Worm (Caenorhabditis elegans) whole organism, L4 larva: Measurements from ENCODE around the gene srb-1.

Source experiments
- F10B5.3 ChIP-seq: sonication (generic microtip); optimal IDR thresholded peaks from 2 replicates; lab custom pipeline; 2016; ENCODE audit warnings: mild to moderate bottlenecking, missing genetic modification characterization, missing compliant biosample characterization
- F37D6.2 ChIP-seq: sonication (generic microtip); optimal IDR thresholded peaks from 2 replicates; lab custom pipeline; 2016; ENCODE audit warnings: mild to moderate bottlenecking, missing genetic modification characterization, missing compliant biosample characterization
- F44E2.7 ChIP-seq: fragments of 200-800 bp; sonication (Bioruptor generic); IDR thresholded peaks from 2 replicates; pipeline ENCODE4 v2.1.2; 2022; ENCODE audit warnings: missing genetic modification characterization, missing compliant biosample characterization
- F49E8.2 ChIP-seq: sonication (generic microtip); optimal IDR thresholded peaks from 2 replicates; lab custom pipeline; 2016; ENCODE audit warnings: missing compliant biosample characterization, mild to moderate bottlenecking, missing genetic modification characterization, borderline replicate concordance
- T20F7.1 ChIP-seq: fragments of 200-800 bp; sonication (Bioruptor generic); optimal IDR thresholded peaks from 2 replicates; lab custom pipeline; 2018; ENCODE audit warnings: mild to moderate bottlenecking, missing genetic modification characterization, missing compliant biosample characterization
- T26A8.4 ChIP-seq: fragments of 200-800 bp; sonication (Bioruptor generic); IDR thresholded peaks from 2 replicates; pipeline ENCODE4 v1.3.6; 2022; ENCODE audit warnings: missing genetic modification characterization, missing compliant biosample characterization
- Y105C5A.15 ChIP-seq: fragments of 200-800 bp; sonication (Bioruptor generic); IDR thresholded peaks from 2 replicates; pipeline ENCODE4 v1.3.6; 2022; ENCODE audit warnings: missing genetic modification characterization, missing compliant biosample characterization
- Y75B8A.6 ChIP-seq: fragments of 200-800 bp; sonication (Bioruptor generic); IDR thresholded peaks from 2 replicates; pipeline ENCODE4 v1.3.6; 2022; ENCODE audit warnings: missing genetic modification reagents, missing genetic modification characterization, missing compliant biosample characterization
- aha-1 ChIP-seq: fragments of 150-350 bp; peaks from one replicate; lab custom pipeline; 2014; ENCODE audit warnings: missing biosample characterization, missing genetic modification characterization
- aly-2 ChIP-seq: sonication (generic microtip); optimal IDR thresholded peaks from 2 replicates; lab custom pipeline; 2018; ENCODE audit warnings: missing biosample characterization, missing genetic modification characterization
- attf-4 ChIP-seq: sonication (generic microtip); optimal IDR thresholded peaks from 3 replicates; lab custom pipeline; 2017; ENCODE audit warnings: missing biosample characterization, missing genetic modification characterization
- ctbp-1 ChIP-seq: fragments of 200-800 bp; sonication (Bioruptor generic); IDR thresholded peaks from 2 replicates; pipeline ENCODE4 v1.3.6; 2022; ENCODE audit warnings: missing genetic modification reagents, missing genetic modification characterization, missing compliant biosample characterization
- daf-12 ChIP-seq: fragments of 150-350 bp; optimal IDR thresholded peaks from 2 replicates; lab custom pipeline; 2014; ENCODE audit warnings: missing biosample characterization, missing genetic modification reagents, missing genetic modification characterization
- daf-16 ChIP-seq, 3 experiments: sonication (generic microtip); optimal IDR thresholded peaks; 2 replicates each; lab custom pipeline; 2016 to 2017; ENCODE audit warnings: missing genetic modification characterization in 3 of 3, missing genetic modification reagents in 3 of 3, mild to moderate bottlenecking in 2 of 3, missing compliant biosample characterization in 2 of 3, missing biosample characterization in 1 of 3, moderate library complexity in 1 of 3
- daf-19 ChIP-seq: fragments of 200-800 bp; sonication (Bioruptor generic); conservative IDR thresholded peaks from 2 replicates; pipeline ENCODE4 v1.3.6; 2022; ENCODE audit warnings: missing genetic modification characterization, missing compliant biosample characterization
- daf-8 ChIP-seq: fragments of 200-800 bp; sonication (Bioruptor generic); IDR thresholded peaks from 2 replicates; pipeline ENCODE4 v1.3.6; 2022; ENCODE audit warnings: missing genetic modification characterization, missing compliant biosample characterization
- dmd-9 ChIP-seq: fragments of 200-800 bp; sonication (Bioruptor generic); IDR thresholded peaks from 2 replicates; pipeline ENCODE4 v1.3.6; 2022; ENCODE audit warnings: missing genetic modification reagents, missing genetic modification characterization, missing compliant biosample characterization
- duxl-1 ChIP-seq: sonication (generic microtip); optimal IDR thresholded peaks from 2 replicates; lab custom pipeline; 2016; ENCODE audit warnings: mild to moderate bottlenecking, missing genetic modification characterization, moderate library complexity, missing compliant biosample characterization; ENCODE audit not compliant: poor library complexity
- dve-1 ChIP-seq: sonication (generic microtip); optimal IDR thresholded peaks from 2 replicates; lab custom pipeline; 2017; ENCODE audit warnings: antibody characterized with exemption, mild to moderate bottlenecking, missing genetic modification characterization, missing compliant biosample characterization; ENCODE audit not compliant: insufficient read depth
- egl-27 ChIP-seq: sonication (generic microtip); optimal IDR thresholded peaks from 3 replicates; lab custom pipeline; 2017; ENCODE audit warnings: missing biosample characterization, missing genetic modification reagents, missing genetic modification characterization
- fkh-10 ChIP-seq: fragments of 150-350 bp; optimal IDR thresholded peaks from 2 replicates; lab custom pipeline; 2014; ENCODE audit warnings: missing biosample characterization, missing genetic modification reagents, missing genetic modification characterization
- hif-1 ChIP-seq, 2 experiments: sonication (generic microtip); optimal IDR thresholded peaks; 2 replicates each; lab custom pipeline; 2016 to 2017; ENCODE audit warnings: missing compliant biosample characterization in 2 of 2, missing genetic modification characterization in 2 of 2, missing genetic modification reagents in 2 of 2, missing genotype in 2 of 2, mild to moderate bottlenecking in 1 of 2
- hlh-11 ChIP-seq: fragments of 200-800 bp; sonication (Bioruptor generic); optimal IDR thresholded peaks from 2 replicates; lab custom pipeline; 2018; ENCODE audit warnings: mild to moderate bottlenecking, missing genetic modification characterization, missing compliant biosample characterization
- hlh-30 ChIP-seq: sonication (generic microtip); optimal IDR thresholded peaks from 2 replicates; lab custom pipeline; 2017; ENCODE audit warnings: antibody characterized with exemption, mild to moderate bottlenecking, missing genetic modification characterization, missing compliant biosample characterization; ENCODE audit not compliant: insufficient read depth
- jun-1 ChIP-seq: fragments of 150-350 bp; optimal IDR thresholded peaks from 2 replicates; lab custom pipeline; 2014; ENCODE audit warnings: missing biosample characterization, missing genetic modification reagents, missing genetic modification characterization
- lin-13 ChIP-seq: fragments of 150-350 bp; optimal IDR thresholded peaks from 2 replicates; lab custom pipeline; 2014; ENCODE audit warnings: missing biosample characterization, missing genetic modification reagents, missing genetic modification characterization
- lin-15B ChIP-seq: fragments of 150-350 bp; sonication (generic microtip); optimal IDR thresholded peaks from 3 replicates; lab custom pipeline; 2014; ENCODE audit warnings: missing biosample characterization, missing genetic modification characterization
- lin-29 ChIP-seq: fragments of 200-800 bp; sonication (Bioruptor generic); IDR thresholded peaks from 2 replicates; pipeline ENCODE4 v1.3.6; 2022; ENCODE audit warnings: missing genetic modification reagents, missing genetic modification characterization, missing compliant biosample characterization
- mdt-29 ChIP-seq: fragments of 200-800 bp; sonication (Bioruptor generic); IDR thresholded peaks from 2 replicates; pipeline ENCODE4 v1.3.6; 2022; ENCODE audit warnings: missing genetic modification reagents, missing genetic modification characterization, missing compliant biosample characterization
- mes-2 ChIP-seq: sonication (generic microtip); optimal IDR thresholded peaks from 2 replicates; lab custom pipeline; 2016; ENCODE audit warnings: missing genotype, mild to moderate bottlenecking, missing genetic modification characterization, missing compliant biosample characterization; ENCODE audit not compliant: poor library complexity, severe bottlenecking
- mxl-2 ChIP-seq: fragments of 200-800 bp; sonication (Bioruptor generic); conservative IDR thresholded peaks from 2 replicates; pipeline ENCODE4 v1.3.6; 2022; ENCODE audit warnings: missing genetic modification reagents, missing genetic modification characterization, missing compliant biosample characterization
- mxl-3 ChIP-seq: fragments of 200-800 bp; sonication (Bioruptor generic); optimal IDR thresholded peaks from 2 replicates; lab custom pipeline; 2018; ENCODE audit warnings: mild to moderate bottlenecking, missing genetic modification characterization, missing compliant biosample characterization
- nhr-10 ChIP-seq: fragments of 150-350 bp; optimal IDR thresholded peaks from 2 replicates; lab custom pipeline; 2014; ENCODE audit warnings: missing biosample characterization, missing genetic modification characterization
- nhr-11 ChIP-seq: fragments of 150-350 bp; optimal IDR thresholded peaks from 2 replicates; lab custom pipeline; 2014; ENCODE audit warnings: missing biosample characterization, missing genetic modification characterization
- nhr-111 ChIP-seq: fragments of 200-800 bp; sonication (Bioruptor generic); optimal IDR thresholded peaks from 2 replicates; lab custom pipeline; 2018; ENCODE audit warnings: mild to moderate bottlenecking, missing genetic modification characterization, missing compliant biosample characterization
- nhr-237 ChIP-seq: sonication (generic microtip); optimal IDR thresholded peaks from 2 replicates; lab custom pipeline; 2017; ENCODE audit warnings: missing biosample characterization, missing genetic modification characterization
- nhr-28 ChIP-seq: fragments of 150-350 bp; optimal IDR thresholded peaks from 2 replicates; lab custom pipeline; 2014; ENCODE audit warnings: missing biosample characterization, missing genetic modification characterization
- nhr-41 ChIP-seq: fragments of 200-800 bp; sonication (Bioruptor generic); IDR thresholded peaks from 2 replicates; pipeline ENCODE4 v1.3.6; 2022; ENCODE audit warnings: missing genetic modification reagents, missing genetic modification characterization, missing compliant biosample characterization
- nhr-42 ChIP-seq: fragments of 200-800 bp; sonication (Bioruptor generic); IDR thresholded peaks from 2 replicates; pipeline ENCODE4 v1.3.6; 2022; ENCODE audit warnings: missing genetic modification characterization, missing compliant biosample characterization
- nhr-77 ChIP-seq: fragments of 150-350 bp; optimal IDR thresholded peaks from 2 replicates; lab custom pipeline; 2014; ENCODE audit warnings: missing biosample characterization, missing genetic modification characterization
- pha-4 ChIP-seq, 2 experiments: fragments of 150-350 bp in 1 of 2; fragments of 200-800 bp in 1 of 2; sonication (Bioruptor generic) in 1 of 2; IDR thresholded peaks in 1 of 2; optimal IDR thresholded peaks in 1 of 2; 2 replicates each; pipeline versions ENCODE4 v1.3.6 to Lab custom; 2014 to 2022; ENCODE audit warnings: missing genetic modification characterization in 2 of 2, missing genetic modification reagents in 2 of 2, missing biosample characterization in 1 of 2, missing compliant biosample characterization in 1 of 2
- rbr-2 ChIP-seq: sonication (generic microtip); optimal IDR thresholded peaks from 2 replicates; lab custom pipeline; 2016; ENCODE audit warnings: missing genotype, missing genetic modification characterization, missing compliant biosample characterization
- sdz-12 ChIP-seq: fragments of 200-800 bp; sonication (Bioruptor generic); optimal IDR thresholded peaks from 2 replicates; lab custom pipeline; 2018; ENCODE audit warnings: mild to moderate bottlenecking, missing genetic modification characterization, missing compliant biosample characterization
- unc-130 ChIP-seq: sonication (generic microtip); optimal IDR thresholded peaks from 2 replicates; lab custom pipeline; 2016; ENCODE audit warnings: missing genetic modification reagents, missing genetic modification characterization, missing compliant biosample characterization
- vab-7 ChIP-seq: fragments of 200-800 bp; sonication (Bioruptor generic); IDR thresholded peaks from 2 replicates; pipeline ENCODE4 v1.3.6; 2022; ENCODE audit warnings: missing genetic modification reagents, missing genetic modification characterization, missing compliant biosample characterization
- zip-2 ChIP-seq: fragments of 150-350 bp; optimal IDR thresholded peaks from 2 replicates; lab custom pipeline; 2014; ENCODE audit warnings: missing biosample characterization, missing genetic modification characterization
- ztf-11 ChIP-seq: fragments of 150-350 bp; optimal IDR thresholded peaks from 2 replicates; lab custom pipeline; 2014; ENCODE audit warnings: missing biosample characterization, missing genetic modification characterization
- ztf-7 ChIP-seq: fragments of 150-350 bp; optimal IDR thresholded peaks from 2 replicates; lab custom pipeline; 2014; ENCODE audit warnings: missing biosample characterization, missing genetic modification characterization

Gene srb-1

ce11 chrII:5182451-5182850 is 11.6 kb upstream of the srb-1 start (continued):
- TF ChIP-seq mdt-29 (GFP tag; lab: Robert Waterston, UW) (peak; percentile 53; the same call in 1 of the 2 replicates), F49E8.2 (tag; lab: Kevin White, UChicago) (no peak), mxl-2 (GFP tag; lab: Robert Waterston, UW) (peak; percentile 57; the same call in 1 of the 2 replicates), dve-1 (peak; percentile 78), nhr-10 (tag; lab: Kevin White, UChicago) (peak; percentile 20), daf-19 (no peak), hlh-30 (tag; lab: Kevin White, UChicago) (peak; percentile 98), sdz-12 (GFP tag; lab: Kevin White, UChicago) (no peak), F10B5.3 (tag; lab: Kevin White, UChicago) (no peak), Y75B8A.6 (GFP tag; lab: Robert Waterston, UW) (no peak), aha-1 (tag; lab: Kevin White, UChicago) (peak; percentile 98), hif-1 (tag; optimal IDR thresholded peaks at IDR 0.05; lab: Kevin White, UChicago) (peak in 1 of 2 experiments; percentile 65), nhr-28 (tag; lab: Kevin White, UChicago) (peak; percentile 81), attf-4 (no peak), daf-12 (tag; lab: Kevin White, UChicago) (no peak), duxl-1 (no peak), F44E2.7 (GFP tag; lab: Robert Waterston, UW) (no peak), T26A8.4 (peak; percentile 63), vab-7 (GFP tag; lab: Robert Waterston, UW) (no peak), daf-16 (GFP tag; optimal IDR thresholded peaks at IDR 0.05; lab: Kevin White, UChicago) (peak in 1 of 2 experiments; percentile 65), daf-16 (tag; optimal IDR thresholded peaks at IDR 0.05; lab: Kevin White, UChicago) (peak; percentile 87), nhr-42 (GFP tag; lab: Robert Waterston, UW) (peak; percentile 57; the same call in 1 of the 2 replicates), Y105C5A.15 (GFP tag; lab: Robert Waterston, UW) (no peak), nhr-77 (tag; lab: Kevin White, UChicago) (peak; percentile 61), jun-1 (peak; percentile 17), lin-15B (tag; lab: Kevin White, UChicago) (no peak), zip-2 (tag; lab: Kevin White, UChicago) (no peak)

DNA sequence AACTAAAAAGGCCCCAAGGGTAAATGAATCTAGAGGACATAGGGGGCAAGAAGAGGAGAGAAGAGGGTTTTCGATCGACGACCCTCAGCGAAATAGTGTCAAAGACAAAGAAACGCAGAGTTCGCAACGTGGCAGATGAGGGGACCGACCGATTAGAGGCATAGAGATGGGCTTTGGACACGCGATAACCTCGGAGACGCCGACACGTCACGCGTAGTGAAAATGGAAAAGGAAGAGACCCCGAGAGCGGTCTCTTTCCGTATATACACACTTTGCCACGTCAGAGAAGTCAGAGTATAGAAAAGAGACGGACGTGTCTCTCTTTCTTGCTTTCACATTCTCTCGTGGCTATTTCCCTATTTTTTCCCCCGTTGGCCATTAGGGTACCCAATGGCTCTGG is 10.7 kb upstream of the srb-1 start:
- TF ChIP-seq lin-13 (GFP tag; lab: Kevin White, UChicago) (peak; percentile 21), F37D6.2 (tag; lab: Kevin White, UChicago) (peak; percentile 75), hlh-11 (peak; percentile 85), rbr-2 (tag; lab: Kevin White, UChicago) (peak; percentile 79), jun-1 (no peak), daf-8 (GFP tag; lab: Robert Waterston, UW) (no peak), nhr-28 (tag; lab: Kevin White, UChicago) (peak; percentile 46), mdt-29 (GFP tag; lab: Robert Waterston, UW) (no peak), dmd-9 (no peak), ctbp-1 (peak; percentile 88), mxl-2 (GFP tag; lab: Robert Waterston, UW) (no peak), Y105C5A.15 (GFP tag; lab: Robert Waterston, UW) (no peak), mes-2 (tag; lab: Kevin White, UChicago) (peak; percentile 56), dve-1 (peak; percentile 56), fkh-10 (GFP tag; lab: Kevin White, UChicago) (peak; percentile 55), nhr-11 (tag; lab: Kevin White, UChicago) (peak; percentile 75), lin-15B (tag; lab: Kevin White, UChicago) (no peak), nhr-237 (tag; lab: Kevin White, UChicago) (no peak), nhr-77 (tag; lab: Kevin White, UChicago) (no peak), mxl-3 (GFP tag; lab: Kevin White, UChicago) (peak; percentile 89), T20F7.1 (GFP tag; lab: Kevin White, UChicago) (peak; percentile 7), lin-29 (GFP tag; lab: Robert Waterston, UW) (no peak), unc-130 (GFP tag; lab: Kevin White, UChicago) (no peak), ztf-7 (tag; lab: Kevin White, UChicago) (no peak), nhr-111 (no peak), aly-2 (no peak), ztf-11 (tag; lab: Kevin White, UChicago) (no peak), F44E2.7 (GFP tag; lab: Robert Waterston, UW) (no peak), pha-4 (GFP tag; IDR thresholded peaks at IDR 0.05; lab: Robert Waterston, UW) (no peak), pha-4 (tag; optimal IDR thresholded peaks at IDR 0.05; lab: Kevin White, UChicago) (no peak), egl-27 (tag; lab: Kevin White, UChicago) (no peak), nhr-41 (GFP tag; lab: Robert Waterston, UW) (no peak), vab-7 (GFP tag; lab: Robert Waterston, UW) (peak; percentile 56)
